Worm (Caenorhabditis elegans) whole organism, midembryonic: ENCODE data around the gene ZK809.5.

Experiments
- T22C8.4 ChIP-seq: fragments of 200-800 bp; sonication (Bioruptor generic); IDR thresholded peaks from 2 replicates; pipeline ENCODE4 v1.3.6; 2022; ENCODE audit warnings: missing genetic modification characterization, missing compliant biosample characterization
- cog-1 ChIP-seq: sonication (generic microtip); optimal IDR thresholded peaks from 2 replicates; lab custom pipeline; 2016; ENCODE audit warnings: missing genetic modification characterization, missing compliant biosample characterization
- flt-1 ChIP-seq: fragments of 200-800 bp; sonication (Bioruptor generic); IDR thresholded peaks from 2 replicates; pipeline ENCODE4 v1.3.6; 2022; ENCODE audit warnings: missing genetic modification characterization, missing compliant biosample characterization
- med-1 ChIP-seq: sonication (generic microtip); optimal IDR thresholded peaks from 2 replicates; lab custom pipeline; 2017; ENCODE audit warnings: missing genetic modification characterization, mild to moderate bottlenecking, missing compliant biosample characterization, antibody characterized with exemption, missing genetic modification reagents; ENCODE audit not compliant: insufficient read depth
- ref-1 ChIP-seq: fragments of 200-800 bp; sonication (Bioruptor generic); conservative IDR thresholded peaks from 2 replicates; pipeline ENCODE4 v1.3.6; 2022; ENCODE audit warnings: missing genetic modification reagents, missing genetic modification characterization, missing compliant biosample characterization
- tab-1 ChIP-seq: fragments of 200-800 bp; sonication (Bioruptor generic); IDR thresholded peaks from 2 replicates; pipeline ENCODE4 v1.3.6; 2022; ENCODE audit warnings: missing genetic modification characterization, missing compliant biosample characterization

DNA sequence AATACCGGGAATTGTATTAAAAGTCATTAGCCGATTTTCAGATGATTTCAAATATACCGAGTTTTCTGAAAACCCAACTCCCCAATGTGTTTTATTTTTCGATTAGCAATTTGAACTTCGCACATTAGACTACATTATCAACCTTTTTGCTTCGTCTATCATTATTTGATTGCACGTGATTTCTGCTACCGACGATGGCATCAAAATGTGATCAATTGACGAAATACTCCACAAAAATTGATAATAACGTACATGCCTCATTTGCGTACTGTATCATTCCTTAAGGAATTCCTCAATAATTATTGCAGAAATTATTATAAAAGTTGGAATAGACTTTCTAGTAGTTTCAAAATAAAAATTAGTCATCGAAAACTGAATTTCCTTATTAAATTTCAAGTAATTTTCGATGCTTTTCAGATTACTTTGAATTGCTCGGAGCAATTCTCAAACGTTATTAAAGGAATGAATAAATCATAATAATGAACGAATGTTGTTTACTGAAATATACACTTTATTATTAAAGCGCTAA, 32.7 kb upstream of the ZK809.5 start:
- TF ChIP-seq flt-1 (no peak), tab-1 (GFP tag; lab: Robert Waterston, UW) (no peak), cog-1 (tag; lab: Kevin White, UChicago) (no peak), med-1 (GFP tag; lab: Kevin White, UChicago) (no peak), T22C8.4 (GFP tag; lab: Robert Waterston, UW) (no peak), ref-1 (GFP tag; lab: Robert Waterston, UW) (no peak)
